Fruit fly (Drosophila melanogaster): ENCODE data around the gene CG31249.

DNA sequence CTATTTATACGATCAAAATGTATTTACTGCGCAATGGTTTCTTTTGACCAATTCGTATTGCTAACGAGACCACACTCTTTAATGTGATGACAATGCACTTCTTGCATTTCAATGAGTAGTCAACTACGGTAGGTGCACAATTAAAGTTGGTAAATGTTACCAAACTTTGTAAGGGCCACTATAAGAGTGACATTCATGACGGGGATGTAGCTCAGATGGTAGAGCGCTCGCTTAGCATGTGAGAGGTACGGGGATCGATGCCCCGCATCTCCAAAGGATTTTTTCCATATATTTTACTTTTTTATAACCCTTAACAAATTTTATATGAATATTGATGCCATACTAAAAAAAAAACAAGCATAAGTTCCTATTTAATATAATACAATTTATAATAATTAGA, 18.9 kb downstream of the CG31249 start:
- TF ChIP-seq pan (optimal IDR thresholded peaks at IDR 0.05) (no peak), CG8478 (optimal IDR thresholded peaks at IDR 0.05) (no peak), EcR (GFP tag; optimal IDR thresholded peaks at IDR 0.05) (no peak), psq (optimal IDR thresholded peaks at IDR 0.05) (no peak), usp (GFP tag; optimal IDR thresholded peaks at IDR 0.05) (no peak)

Measured in whole organism.